Fruit fly (Drosophila melanogaster) whole organism, embryonic: ENCODE data around the gene CG18622.

Experiments
- CG10654 ChIP-seq: fragments of 200-800 bp; sonication (Bioruptor generic); optimal IDR thresholded peaks from 2 replicates; lab custom pipeline; 2016; ENCODE audit warnings: missing biosample characterization, missing genetic modification characterization
- CG11093 ChIP-seq: fragments of 200-800 bp; sonication (Bioruptor generic); IDR thresholded peaks from 3 replicates; pipeline ENCODE4 v1.3.6; 2022; ENCODE audit warnings: missing biosample characterization, missing genetic modification characterization
- CG11695 ChIP-seq: fragments of 200-800 bp; sonication (Bioruptor generic); IDR thresholded peaks from 3 replicates; pipeline ENCODE4 v1.3.6; 2022; ENCODE audit warnings: missing biosample characterization, missing genetic modification characterization
- CG11696 ChIP-seq: fragments of 200-800 bp; sonication (Bioruptor generic); IDR thresholded peaks from 2 replicates; pipeline ENCODE4 v1.3.6; 2022; ENCODE audit warnings: missing biosample characterization, missing genetic modification characterization
- CG1529 ChIP-seq: fragments of 200-800 bp; sonication (Bioruptor generic); optimal IDR thresholded peaks from 3 replicates; lab custom pipeline; 2018; ENCODE audit warnings: missing biosample characterization, missing genetic modification characterization
- CG18011 ChIP-seq: fragments of 200-800 bp; sonication (Bioruptor generic); optimal IDR thresholded peaks from 2 replicates; lab custom pipeline; 2017; ENCODE audit warnings: missing biosample characterization, missing genetic modification characterization, mild to moderate bottlenecking, moderate library complexity, missing genotype
- CG2712 ChIP-seq: fragments of 200-800 bp; optimal IDR thresholded peaks from 3 replicates; lab custom pipeline; 2019; ENCODE audit warnings: missing biosample characterization, mild to moderate bottlenecking, missing genetic modification characterization, moderate library complexity
- CG31365 ChIP-seq: fragments of 200-800 bp; sonication (Bioruptor generic); optimal IDR thresholded peaks from 2 replicates; lab custom pipeline; 2018; ENCODE audit warnings: missing biosample characterization, mild to moderate bottlenecking, missing genetic modification characterization
- CG32767 ChIP-seq: fragments of 200-800 bp; sonication (Bioruptor generic); IDR thresholded peaks from 2 replicates; pipeline ENCODE4 v1.3.6; 2022; ENCODE audit warnings: missing biosample characterization, missing genetic modification characterization
- CG33213 ChIP-seq: fragments of 200-800 bp; sonication (Bioruptor generic); optimal IDR thresholded peaks from 3 replicates; lab custom pipeline; 2016; ENCODE audit warnings: missing biosample characterization, missing genetic modification characterization
- CG3838 ChIP-seq: fragments of 200-800 bp; sonication (Bioruptor generic); optimal IDR thresholded peaks from 3 replicates; lab custom pipeline; 2016; ENCODE audit warnings: missing biosample characterization, missing genetic modification characterization
- CG4360 ChIP-seq: fragments of 200-800 bp; sonication (Bioruptor generic); IDR thresholded peaks from 2 replicates; pipeline ENCODE4 v1.3.6; 2022; ENCODE audit warnings: missing biosample characterization, missing genetic modification characterization
- CG4820 ChIP-seq: fragments of 200-800 bp; sonication (Bioruptor generic); optimal IDR thresholded peaks from 3 replicates; lab custom pipeline; 2016; ENCODE audit warnings: missing biosample characterization, missing genetic modification characterization
- CG6175 ChIP-seq: fragments of 200-800 bp; sonication (Bioruptor generic); IDR thresholded peaks from 3 replicates; pipeline ENCODE4 v1.3.6; 2022; ENCODE audit warnings: missing biosample characterization, missing genetic modification characterization
- CG7556 ChIP-seq: fragments of 200-800 bp; sonication (Bioruptor generic); optimal IDR thresholded peaks from 2 replicates; lab custom pipeline; 2017; ENCODE audit warnings: missing biosample characterization, mild to moderate bottlenecking, missing genetic modification characterization
- CG8388 ChIP-seq: fragments of 200-800 bp; sonication (Bioruptor generic); optimal IDR thresholded peaks from 2 replicates; lab custom pipeline; 2019; ENCODE audit warnings: missing biosample characterization, mild to moderate bottlenecking, missing genetic modification characterization, moderate library complexity
- CG8478 ChIP-seq: fragments of >200 bp; optimal IDR thresholded peaks from 2 replicates; lab custom pipeline; 2018
- CG8765 ChIP-seq: fragments of 200-800 bp; sonication (Bioruptor generic); IDR thresholded peaks from 2 replicates; pipeline ENCODE4 v1.3.6; 2022; ENCODE audit warnings: missing biosample characterization, missing genetic modification characterization
- CG9437 ChIP-seq: fragments of 200-800 bp; sonication (Bioruptor generic); optimal IDR thresholded peaks from 2 replicates; lab custom pipeline; 2018; ENCODE audit warnings: missing biosample characterization, mild to moderate bottlenecking, missing genetic modification characterization
- Camta ChIP-seq: fragments of 200-800 bp; sonication (Bioruptor generic); optimal IDR thresholded peaks from 2 replicates; lab custom pipeline; 2016; ENCODE audit warnings: missing biosample characterization, missing genetic modification characterization
- CkIIα-i1 ChIP-seq: fragments of 200-800 bp; sonication (Bioruptor generic); IDR thresholded peaks from 2 replicates; pipeline ENCODE4 v1.3.6; 2022; ENCODE audit warnings: missing biosample characterization, missing genetic modification characterization
- Dp ChIP-seq: fragments of 200-800 bp; sonication (Bioruptor generic); optimal IDR thresholded peaks from 2 replicates; lab custom pipeline; 2018; ENCODE audit warnings: missing biosample characterization, mild to moderate bottlenecking, missing genetic modification characterization, moderate library complexity
- Drgx ChIP-seq: fragments of 200-800 bp; sonication (Bioruptor generic); IDR thresholded peaks from 2 replicates; pipeline ENCODE4 v1.3.6; 2022; ENCODE audit warnings: missing biosample characterization, missing genetic modification characterization
- Elba2 ChIP-seq: fragments of 200-800 bp; sonication (Bioruptor generic); optimal IDR thresholded peaks from 3 replicates; lab custom pipeline; 2016; ENCODE audit warnings: missing biosample characterization, missing genetic modification characterization
- Hmr ChIP-seq: fragments of 200-800 bp; sonication (Bioruptor generic); optimal IDR thresholded peaks from 3 replicates; lab custom pipeline; 2017; ENCODE audit warnings: mild to moderate bottlenecking, missing biosample characterization, missing genetic modification reagents, missing genetic modification characterization
- Lim3 ChIP-seq: fragments of 200-800 bp; sonication (Bioruptor generic); IDR thresholded peaks from 2 replicates; pipeline ENCODE4 v1.3.6; 2022; ENCODE audit warnings: missing biosample characterization, missing genetic modification characterization
- MESR4 ChIP-seq: fragments of 200-800 bp; sonication (Bioruptor generic); optimal IDR thresholded peaks from 2 replicates; lab custom pipeline; 2018; ENCODE audit warnings: missing biosample characterization, mild to moderate bottlenecking, missing genetic modification characterization, moderate library complexity
- Mad ChIP-seq: fragments of 200-800 bp; sonication (Bioruptor generic); optimal IDR thresholded peaks from 2 replicates; lab custom pipeline; 2016; ENCODE audit warnings: missing biosample characterization, missing genetic modification characterization
- Neu2 ChIP-seq: fragments of 200-800 bp; sonication (Bioruptor generic); optimal IDR thresholded peaks from 3 replicates; lab custom pipeline; 2016; ENCODE audit warnings: missing biosample characterization, missing genetic modification characterization, borderline replicate concordance
- NfI ChIP-seq: fragments of 200-800 bp; sonication (Bioruptor generic); optimal IDR thresholded peaks from 3 replicates; lab custom pipeline; 2018; ENCODE audit warnings: missing biosample characterization, mild to moderate bottlenecking, missing genetic modification characterization, moderate library complexity
- Sin3A ChIP-seq: fragments of >200 bp; optimal IDR thresholded peaks from 2 replicates; lab custom pipeline; 2018
- Sox102F ChIP-seq: fragments of 200-800 bp; sonication (Bioruptor generic); optimal IDR thresholded peaks from 2 replicates; lab custom pipeline; 2018; ENCODE audit warnings: missing biosample characterization, mild to moderate bottlenecking, missing genetic modification characterization, moderate library complexity
- caup ChIP-seq: fragments of 200-800 bp; sonication (Bioruptor generic); optimal IDR thresholded peaks from 3 replicates; lab custom pipeline; 2017; ENCODE audit warnings: missing biosample characterization, mild to moderate bottlenecking, missing genetic modification characterization, moderate library complexity; ENCODE audit not compliant: severe bottlenecking
- dmrt11E ChIP-seq: fragments of 200-800 bp; sonication (Bioruptor generic); optimal IDR thresholded peaks from 3 replicates; lab custom pipeline; 2018; ENCODE audit warnings: missing biosample characterization, mild to moderate bottlenecking, missing genetic modification characterization, moderate library complexity
- gcm ChIP-seq: fragments of 200-800 bp; sonication (Bioruptor generic); optimal IDR thresholded peaks from 2 replicates; lab custom pipeline; 2019; ENCODE audit warnings: missing biosample characterization, mild to moderate bottlenecking, missing genetic modification characterization, moderate library complexity
- insv ChIP-seq, 2 experiments: fragments of 200-800 bp; sonication (Bioruptor generic); optimal IDR thresholded peaks; 3 replicates each; lab custom pipeline; 2016 to 2018; ENCODE audit warnings: missing biosample characterization in 2 of 2, missing genetic modification characterization in 2 of 2
- kah ChIP-seq: fragments of 200-800 bp; sonication (Bioruptor generic); optimal IDR thresholded peaks from 2 replicates; lab custom pipeline; 2018; ENCODE audit warnings: missing biosample characterization, mild to moderate bottlenecking, missing genetic modification characterization
- lola ChIP-seq, 3 experiments: fragments of >200 bp in 2 of 3; fragments of 200-800 bp in 1 of 3; sonication (Bioruptor generic) in 1 of 3; optimal IDR thresholded peaks; 2 replicates each; lab custom pipeline; 2017 to 2019; ENCODE audit warnings: missing biosample characterization in 3 of 3, missing genetic modification characterization in 3 of 3, mild to moderate bottlenecking in 1 of 3, moderate library complexity in 1 of 3
- p53 ChIP-seq: fragments of 200-800 bp; sonication (Bioruptor generic); optimal IDR thresholded peaks from 2 replicates; lab custom pipeline; 2016; ENCODE audit warnings: missing biosample characterization, missing genetic modification characterization
- pan ChIP-seq, 4 experiments: fragments of >200 bp in 3 of 4; fragments of 200-800 bp in 1 of 4; sonication (Bioruptor generic) in 1 of 4; optimal IDR thresholded peaks in 3 of 4; IDR thresholded peaks in 1 of 4; 2 replicates each; pipeline versions ENCODE4 v1.3.6 to Lab custom; 2017 to 2022; ENCODE audit warnings: missing biosample characterization in 2 of 4, missing genetic modification characterization in 2 of 4, mixed read lengths in 1 of 4
- pita ChIP-seq: fragments of 200-800 bp; sonication (Bioruptor generic); optimal IDR thresholded peaks from 2 replicates; lab custom pipeline; 2017; ENCODE audit warnings: missing biosample characterization, mild to moderate bottlenecking, missing genetic modification characterization
- sd ChIP-seq: fragments of 200-800 bp; sonication (Bioruptor generic); optimal IDR thresholded peaks from 3 replicates; lab custom pipeline; 2018; ENCODE audit warnings: missing biosample characterization, mild to moderate bottlenecking, missing genetic modification characterization, moderate library complexity
- sens-2 ChIP-seq: fragments of 200-800 bp; sonication (Bioruptor generic); IDR thresholded peaks from 2 replicates; pipeline ENCODE4 v1.3.6; 2022; ENCODE audit warnings: missing biosample characterization, missing genetic modification characterization
- slou ChIP-seq: fragments of 200-800 bp; sonication (Bioruptor generic); optimal IDR thresholded peaks from 3 replicates; lab custom pipeline; 2016; ENCODE audit warnings: missing biosample characterization, missing genetic modification characterization
- stc ChIP-seq: fragments of 200-800 bp; sonication (Bioruptor generic); IDR thresholded peaks from 2 replicates; pipeline ENCODE4 v1.3.6; 2022; ENCODE audit warnings: missing biosample characterization, missing genetic modification characterization
- tgo ChIP-seq: fragments of 200-800 bp; sonication (Bioruptor generic); IDR thresholded peaks from 3 replicates; pipeline ENCODE4 v1.3.6; 2022; ENCODE audit warnings: missing biosample characterization, missing genetic modification characterization
- tll ChIP-seq, 2 experiments: fragments of 200-800 bp in 1 of 2; fragments of >200 bp in 1 of 2; sonication (Bioruptor generic) in 1 of 2; optimal IDR thresholded peaks; 2 replicates each; lab custom pipeline; 2017 to 2019; ENCODE audit warnings: missing biosample characterization in 2 of 2, missing genetic modification characterization in 2 of 2, mild to moderate bottlenecking in 1 of 2, moderate library complexity in 1 of 2
- vnd ChIP-seq: fragments of 200-800 bp; sonication (Bioruptor generic); IDR thresholded peaks from 3 replicates; pipeline ENCODE4 v1.3.6; 2022; ENCODE audit warnings: missing biosample characterization, missing genetic modification characterization; ENCODE audit not compliant: partially characterized antibody
- wek ChIP-seq: fragments of 200-800 bp; sonication (Bioruptor generic); optimal IDR thresholded peaks from 3 replicates; lab custom pipeline; 2018; ENCODE audit warnings: missing biosample characterization, mild to moderate bottlenecking, missing genetic modification characterization, moderate library complexity
- zen2 ChIP-seq: fragments of 200-800 bp; sonication (Bioruptor generic); IDR thresholded peaks from 3 replicates; pipeline ENCODE4 v1.3.6; 2022; ENCODE audit warnings: missing biosample characterization, missing genetic modification characterization; ENCODE audit not compliant: partially characterized antibody
- zfh2 ChIP-seq: fragments of 200-800 bp; sonication (Bioruptor generic); optimal IDR thresholded peaks from 2 replicates; lab custom pipeline; 2016; ENCODE audit warnings: missing biosample characterization, missing genetic modification characterization

CG18622 gene

DNA sequence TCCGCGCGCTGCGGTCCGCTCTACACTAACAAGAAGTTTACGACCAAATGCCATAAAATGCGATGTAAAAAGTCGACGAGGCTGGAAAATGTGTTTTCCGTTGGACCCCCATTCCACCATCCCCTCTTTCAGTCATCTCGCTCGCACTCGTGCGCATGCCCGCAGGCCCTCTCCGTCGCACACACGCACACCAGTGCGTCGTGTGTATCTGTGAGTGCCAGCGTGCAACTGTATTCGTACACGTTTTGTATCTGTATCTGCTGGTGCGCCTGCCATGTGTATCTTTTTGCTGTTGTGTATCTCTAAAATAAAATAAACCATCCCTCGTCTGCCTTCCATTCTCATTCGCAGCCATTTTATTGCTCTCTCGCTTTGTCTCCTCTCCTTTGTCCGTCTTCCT is 27.3 kb downstream of the CG18622 start (continued):
- TF ChIP-seq pan (optimal IDR thresholded peaks at IDR 0.05; lab: Kevin White, UChicago) (no peak), pan (GFP tag; optimal IDR thresholded peaks at IDR 0.05 in 1 of 2, IDR thresholded peaks at IDR 0.05 in 1 of 2) (no peak), p53 (GFP tag; lab: Kevin White, UChicago) (no peak), CG1529 (GFP tag; lab: Kevin White, UChicago) (no peak), CG2712 (tag; lab: Kevin White, UChicago) (no peak), insv (GFP tag; optimal IDR thresholded peaks at IDR 0.05; lab: Kevin White, UChicago) (peak in 1 of 2 experiments; percentile 45), dmrt11E (no peak), kah (GFP tag; lab: Kevin White, UChicago) (no peak), slou (GFP tag; lab: Kevin White, UChicago) (no peak), CG32767 (GFP tag; lab: Robert Waterston, UW) (peak; percentile 96), stc (GFP tag; lab: Robert Waterston, UW) (no peak), Mad (GFP tag; lab: Kevin White, UChicago) (no peak), wek (GFP tag; lab: Kevin White, UChicago) (no peak), CG11695 (no peak), CG7556 (no peak), CG9437 (GFP tag; lab: Kevin White, UChicago) (no peak), Hmr (GFP tag; lab: Kevin White, UChicago) (no peak), tll (GFP tag; optimal IDR thresholded peaks at IDR 0.05; lab: Kevin White, UChicago) (peak in 1 of 2 experiments; percentile 1), CG11696 (GFP tag; lab: Robert Waterston, UW) (no peak), gcm (GFP tag; lab: Kevin White, UChicago) (peak; percentile 70), MESR4 (GFP tag; lab: Kevin White, UChicago) (no peak), CG4820 (GFP tag; lab: Kevin White, UChicago) (no peak), pita (GFP tag; lab: Kevin White, UChicago) (no peak), Neu2 (GFP tag; lab: Kevin White, UChicago) (no peak), CG6175 (GFP tag; lab: Robert Waterston, UW) (no peak), CG18011 (no peak), lola (GFP tag; optimal IDR thresholded peaks at IDR 0.05; lab: Kevin White, UChicago) (no peak), CG8765 (GFP tag; lab: Robert Waterston, UW) (no peak), Lim3 (no peak), vnd (GFP tag; lab: Robert Waterston, UW) (no peak), CG8388 (no peak), NfI (GFP tag; lab: Kevin White, UChicago) (no peak), Sox102F (GFP tag; lab: Kevin White, UChicago) (no peak), CG8478 (peak; percentile 93), zfh2 (GFP tag; lab: Kevin White, UChicago) (no peak), sd (tag; lab: Kevin White, UChicago) (no peak), caup (GFP tag; lab: Kevin White, UChicago) (no peak), CG33213 (no peak), CG11093 (0 out of 3 replicates have a peak, but pooled peaks have one; percentile 12), tgo (GFP tag; lab: Robert Waterston, UW) (no peak), Drgx (GFP tag; lab: Robert Waterston, UW) (no peak), Sin3A (no peak), sens-2 (GFP tag; lab: Robert Waterston, UW) (no peak), CG4360 (GFP tag; lab: Robert Waterston, UW) (no peak), CG10654 (GFP tag; lab: Kevin White, UChicago) (no peak), CG3838 (GFP tag; lab: Kevin White, UChicago) (no peak), Dp (GFP tag; lab: Kevin White, UChicago) (no peak), Elba2 (GFP tag; lab: Kevin White, UChicago) (no peak), Camta (no peak), zen2 (no peak), CG31365 (tag; lab: Kevin White, UChicago) (no peak), CkIIα-i1 (GFP tag; lab: Robert Waterston, UW) (no peak)
